Fruit fly (Drosophila melanogaster): ENCODE data around the gene CG17732.
A peak's percentile ranks its signal among the peaks of the same experiment; 100 is the strongest.

CG17732 gene

DNA sequence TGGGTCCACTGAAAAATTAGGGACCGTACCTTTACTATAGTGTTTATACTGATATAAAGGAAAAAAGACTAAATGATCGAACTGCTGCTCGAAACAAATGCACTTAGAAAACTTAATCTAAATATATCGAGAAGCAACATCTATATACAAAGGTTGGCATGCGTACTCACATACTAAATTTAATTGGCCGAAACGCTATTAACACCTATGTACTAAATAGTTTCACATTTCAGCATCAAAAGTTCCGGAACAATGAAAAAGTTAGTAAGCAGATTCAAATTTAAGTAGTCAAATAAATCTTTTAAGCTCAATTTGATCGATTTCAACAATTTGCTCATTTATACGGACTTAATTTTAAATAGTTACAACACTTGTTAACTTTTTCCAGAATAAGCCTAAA lies 9.6 kb downstream of the CG17732 start, which contains the start of gene fln:
Gene fln (minus strand): TSS at position 101 of the 400 bp plus-strand sequence.
- TF ChIP-seq dsf (GFP tag; optimal IDR thresholded peaks at IDR 0.05; ENCODE audit: borderline replicate concordance) (no peak), dmrt93B (GFP tag; optimal IDR thresholded peaks at IDR 0.05) (no peak), Abd-B (GFP tag; optimal IDR thresholded peaks at IDR 0.05) (no peak), psq (GFP tag; optimal IDR thresholded peaks at IDR 0.05) (no peak), woc (GFP tag; optimal IDR thresholded peaks at IDR 0.05) (no peak), Hr83 (GFP tag; optimal IDR thresholded peaks at IDR 0.05; ENCODE audit: poor library complexity, severe bottlenecking) (no peak)

dm6 chr3L:19991714-19992231 lies 10.3 kb downstream of the CG17732 start, which contains the start of the genes CG7646 and Nca:
TSS of gene CG7646 (plus strand) at chr3L:19991887.
TSS of gene Nca (plus strand) at chr3L:19991887.
- TF ChIP-seq brk (GFP tag; optimal IDR thresholded peaks at IDR 0.05) (peak; percentile 30), CG32264 (GFP tag; optimal IDR thresholded peaks at IDR 0.05) (no peak), Jra (GFP tag; optimal IDR thresholded peaks at IDR 0.05) (peak; percentile 46), dsf (GFP tag; optimal IDR thresholded peaks at IDR 0.05; ENCODE audit: borderline replicate concordance) (no peak), CG9705 (GFP tag; optimal IDR thresholded peaks at IDR 0.05) (peak; percentile 22), tai (GFP tag; optimal IDR thresholded peaks at IDR 0.05) (peak; percentile 5), foxo (GFP tag; optimal IDR thresholded peaks at IDR 0.05) (no peak), Dif (GFP tag; optimal IDR thresholded peaks at IDR 0.05; ENCODE audit: partially characterized antibody) (no peak), h (GFP tag; optimal IDR thresholded peaks at IDR 0.05) (peak; percentile 29), Hr83 (GFP tag; optimal IDR thresholded peaks at IDR 0.05; ENCODE audit: poor library complexity, severe bottlenecking) (peak; percentile 3)

DNA sequence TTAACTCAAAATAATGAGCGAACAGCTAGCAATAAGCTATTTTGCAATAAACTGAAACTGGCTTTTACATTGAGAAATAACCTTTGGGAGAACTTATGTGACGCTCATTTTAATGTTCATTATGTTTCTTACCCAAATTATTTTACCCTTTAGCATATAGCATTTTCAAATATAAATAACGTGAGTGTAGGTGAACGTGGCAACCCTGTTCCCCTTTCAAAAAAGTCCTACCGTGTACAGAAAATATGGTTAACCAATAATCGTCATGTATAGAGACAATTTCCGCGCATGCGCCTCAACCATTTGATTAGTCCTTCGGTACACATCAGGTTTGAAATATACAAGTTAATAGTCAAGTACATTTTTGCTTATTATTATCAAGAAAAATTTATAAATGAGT lies 12.5 kb downstream of the CG17732 start:
- no peak for TF ChIP-seq br (GFP tag; optimal IDR thresholded peaks at IDR 0.05)
- TF ChIP-seq brk (GFP tag; optimal IDR thresholded peaks at IDR 0.05), result no peak
- TF ChIP-seq CG9705 (GFP tag; optimal IDR thresholded peaks at IDR 0.05), result no peak
- TF ChIP-seq Jra (GFP tag; optimal IDR thresholded peaks at IDR 0.05), result no peak
- TF ChIP-seq Sp1 (GFP tag; optimal IDR thresholded peaks at IDR 0.05), result no peak
- TF ChIP-seq Mio (GFP tag; optimal IDR thresholded peaks at IDR 0.05), result no peak
- no peak for TF ChIP-seq lola (GFP tag; optimal IDR thresholded peaks at IDR 0.05)
- no peak for TF ChIP-seq tai (GFP tag; optimal IDR thresholded peaks at IDR 0.05)
- no peak for TF ChIP-seq Myc (optimal IDR thresholded peaks at IDR 0.05)
- no peak for TF ChIP-seq jim (GFP tag; optimal IDR thresholded peaks at IDR 0.05)
- TF ChIP-seq sage (GFP tag; optimal IDR thresholded peaks at IDR 0.05), result no peak
- TF ChIP-seq usp (GFP tag; optimal IDR thresholded peaks at IDR 0.05), result no peak
- TF ChIP-seq HLH106 (tag; optimal IDR thresholded peaks at IDR 0.05), result no peak
- no peak for TF ChIP-seq foxo (GFP tag; optimal IDR thresholded peaks at IDR 0.05)
- TF ChIP-seq sv (GFP tag; optimal IDR thresholded peaks at IDR 0.05), result no peak
- TF ChIP-seq pan (optimal IDR thresholded peaks at IDR 0.05), result no peak
- no peak for TF ChIP-seq woc (GFP tag; optimal IDR thresholded peaks at IDR 0.05)

DNA sequence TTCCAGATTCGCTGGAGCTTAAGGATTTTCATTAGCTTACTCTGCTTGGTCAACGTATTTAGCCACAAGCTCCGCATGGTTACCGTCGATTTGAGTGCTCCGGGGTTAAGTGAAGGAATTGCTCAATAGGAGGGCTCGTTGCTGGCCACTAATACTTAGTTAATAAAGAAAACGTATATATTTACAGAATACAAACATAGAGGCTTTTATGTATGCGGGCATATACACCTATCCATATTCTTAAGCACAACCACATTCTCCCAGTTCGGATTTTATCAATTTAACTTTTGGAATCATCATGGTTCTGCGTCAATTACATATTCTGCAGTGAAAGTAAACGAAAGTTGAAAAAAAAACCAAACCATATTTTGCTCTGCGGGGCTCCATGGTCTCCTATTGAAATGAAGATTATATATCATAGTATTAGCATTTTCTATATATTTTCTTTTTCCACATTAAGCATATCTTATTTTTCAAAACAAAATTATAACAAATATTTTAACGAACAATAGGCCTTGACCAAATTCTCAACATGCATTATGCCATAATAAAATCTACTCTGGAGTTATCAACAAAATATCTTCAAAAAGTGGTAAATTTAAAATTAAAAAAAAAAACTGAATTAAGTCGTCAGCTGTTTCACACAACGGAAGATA lies 18.7 kb downstream of the CG17732 start, which contains the start of the genes Tom20 and Gabat:
Gene Tom20 (plus strand): TSS at position 564 of the 656 bp plus-strand sequence.
Gene Gabat (minus strand): TSS at position 606 of the 656 bp plus-strand sequence.
- no peak for TF ChIP-seq HLH106 (tag; optimal IDR thresholded peaks at IDR 0.05)
- TF ChIP-seq rgr (GFP tag; optimal IDR thresholded peaks at IDR 0.05), result no peak
- no peak for TF ChIP-seq Jra (GFP tag; optimal IDR thresholded peaks at IDR 0.05)
- no peak for TF ChIP-seq Vsx2 (GFP tag; optimal IDR thresholded peaks at IDR 0.05; ENCODE audit: partially characterized antibody)
- TF ChIP-seq usp (GFP tag; optimal IDR thresholded peaks at IDR 0.05), result no peak
- no peak for TF ChIP-seq Hr78 (GFP tag; optimal IDR thresholded peaks at IDR 0.05)
- no peak for TF ChIP-seq ey (GFP tag; optimal IDR thresholded peaks at IDR 0.05)
- no peak for TF ChIP-seq psq (GFP tag; optimal IDR thresholded peaks at IDR 0.05)
- no peak for TF ChIP-seq dl (GFP tag; optimal IDR thresholded peaks at IDR 0.05; ENCODE audit: insufficient read depth in 1 of 2, partially characterized antibody in 2 of 2)
- no peak for TF ChIP-seq foxo (GFP tag; optimal IDR thresholded peaks at IDR 0.05)
- no peak for TF ChIP-seq pan (optimal IDR thresholded peaks at IDR 0.05)
- no peak for TF ChIP-seq Dif (GFP tag; optimal IDR thresholded peaks at IDR 0.05; ENCODE audit: partially characterized antibody)
- no peak for TF ChIP-seq Sp1 (GFP tag; optimal IDR thresholded peaks at IDR 0.05)
- TF ChIP-seq dsf (GFP tag; optimal IDR thresholded peaks at IDR 0.05; ENCODE audit: borderline replicate concordance), result no peak
- no peak for TF ChIP-seq br (GFP tag; optimal IDR thresholded peaks at IDR 0.05)
- TF ChIP-seq CG9705 (GFP tag; optimal IDR thresholded peaks at IDR 0.05), result no peak
- no peak for TF ChIP-seq Dfd (GFP tag; optimal IDR thresholded peaks at IDR 0.05)
